Worm (Caenorhabditis elegans) whole organism, mixed stage, embryonic: ENCODE measurements around the gene F23A7.5.

Experiments used
- blmp-1 ChIP-seq: fragments of 150-350 bp; optimal IDR thresholded peaks from 2 replicates; lab custom pipeline; 2014; ENCODE audit warnings: missing biosample characterization, missing genetic modification characterization
- ceh-39 ChIP-seq: fragments of 150-350 bp; optimal IDR thresholded peaks from 2 replicates; lab custom pipeline; 2014; ENCODE audit warnings: missing biosample characterization, missing genetic modification characterization
- drap-1 ChIP-seq: fragments of 200-800 bp; sonication (Bioruptor generic); optimal IDR thresholded peaks from 3 replicates; lab custom pipeline; 2018; ENCODE audit warnings: mild to moderate bottlenecking, missing genetic modification characterization, missing compliant biosample characterization
- lin-13 ChIP-seq: fragments of 150-350 bp; optimal IDR thresholded peaks from 2 replicates; lab custom pipeline; 2014; ENCODE audit warnings: missing biosample characterization, missing genetic modification characterization
- mep-1 ChIP-seq: fragments of 150-350 bp; optimal IDR thresholded peaks from 2 replicates; lab custom pipeline; 2017; ENCODE audit warnings: missing biosample characterization, missing genetic modification reagents, missing genetic modification characterization, inconsistent platforms
- nhr-12 ChIP-seq: fragments of 150-350 bp; optimal IDR thresholded peaks from 2 replicates; lab custom pipeline; 2014; ENCODE audit warnings: missing biosample characterization, missing genetic modification characterization
- nhr-2 ChIP-seq: fragments of 150-350 bp; optimal IDR thresholded peaks from 2 replicates; lab custom pipeline; 2014; ENCODE audit warnings: missing biosample characterization, missing genetic modification characterization
- nhr-237 ChIP-seq: fragments of 150-350 bp; optimal IDR thresholded peaks from 2 replicates; lab custom pipeline; 2014; ENCODE audit warnings: missing biosample characterization, missing genetic modification characterization
- snpc-4 ChIP-seq: fragments of 150-350 bp; optimal IDR thresholded peaks from 2 replicates; lab custom pipeline; 2014; ENCODE audit warnings: missing biosample characterization, missing genetic modification characterization
- unc-120 ChIP-seq: sonication (generic microtip); optimal IDR thresholded peaks from 2 replicates; lab custom pipeline; 2017; ENCODE audit warnings: missing genetic modification characterization, missing compliant biosample characterization; ENCODE audit not compliant: poor library complexity, severe bottlenecking

- TF ChIP-seq unc-120 (tag; lab: Kevin White, UChicago), result peak; percentile 62
- peak; percentile 61 for TF ChIP-seq lin-13 (tag; lab: Kevin White, UChicago)
- TF ChIP-seq drap-1 (GFP tag; lab: Kevin White, UChicago), result peak; percentile 93
- peak; percentile 54 for TF ChIP-seq mep-1 (tag; lab: Kevin White, UChicago)
- TF ChIP-seq snpc-4 (tag; lab: Kevin White, UChicago), result no peak
- no peak for TF ChIP-seq blmp-1 (tag; lab: Kevin White, UChicago)
- peak; percentile 87 for TF ChIP-seq nhr-237 (tag; lab: Kevin White, UChicago)
- TF ChIP-seq ceh-39 (tag; lab: Kevin White, UChicago), result peak; percentile 56
- no peak for TF ChIP-seq nhr-2 (tag; lab: Kevin White, UChicago)
- TF ChIP-seq nhr-12 (tag; lab: Kevin White, UChicago), result no peak
Measured at ce11 chrX:16209660-16210059, 19.1 kb upstream of the F23A7.5 start.
